Fruit fly (Drosophila melanogaster): ENCODE results near the gene CG33509.

The CG33509 gene

DNA sequence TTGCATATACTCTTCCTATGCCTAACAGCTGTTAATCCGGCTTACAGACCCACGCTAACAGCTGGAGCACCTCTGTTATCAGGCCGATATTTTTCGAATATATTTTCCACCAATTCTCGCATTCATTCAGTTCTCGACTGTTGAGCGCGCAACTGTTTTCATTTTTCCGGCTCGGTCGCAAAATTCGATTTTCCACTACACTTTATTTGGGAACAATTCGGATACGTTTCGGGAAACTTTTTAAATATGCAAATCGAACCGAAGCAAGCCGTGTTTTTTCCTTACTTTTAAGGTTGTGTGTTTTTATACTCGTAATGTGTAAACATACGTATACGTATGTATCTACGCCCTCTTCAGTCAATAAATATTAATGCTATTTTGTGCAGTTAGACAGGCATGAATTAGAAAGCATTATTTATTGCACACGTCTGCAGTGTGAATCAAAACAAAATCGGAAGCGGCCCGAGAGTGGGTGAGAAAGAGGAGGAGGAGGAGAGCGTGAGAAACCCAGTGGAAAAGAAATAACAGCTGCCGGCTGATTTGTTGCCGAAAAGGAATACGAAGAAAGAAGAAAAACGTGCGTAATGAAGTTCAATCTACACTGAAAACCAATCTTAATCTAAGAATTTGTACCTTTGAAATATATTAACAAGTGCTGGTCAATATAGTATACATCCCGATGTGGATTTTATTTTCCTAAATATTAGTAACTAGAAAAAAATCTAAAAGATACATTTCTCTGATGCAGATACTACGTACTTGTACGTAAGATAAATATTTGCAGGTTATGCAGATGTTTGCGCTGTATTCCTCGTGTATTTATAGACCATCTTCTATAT, 21.6 kb upstream of the CG33509 start (continued):
- peak; percentile 33 for TF ChIP-seq Ets65A (GFP tag)
- TF ChIP-seq zfh2 (GFP tag; optimal IDR thresholded peaks at IDR 0.05) = no peak
- TF ChIP-seq CG6272 (GFP tag; IDR thresholded peaks at IDR 0.05) = no peak
- TF ChIP-seq Kr (GFP tag; optimal IDR thresholded peaks at IDR 0.05) = no peak
- no peak for TF ChIP-seq Lpt (GFP tag; optimal IDR thresholded peaks at IDR 0.05)
- TF ChIP-seq CG11085 (GFP tag; IDR thresholded peaks at IDR 0.05) = no peak
- peak; percentile 50 for TF ChIP-seq Jarid2 (GFP tag; optimal IDR thresholded peaks at IDR 0.05)
- no peak for TF ChIP-seq bigmax (GFP tag; optimal IDR thresholded peaks at IDR 0.05)
- no peak for TF ChIP-seq B-H1 (GFP tag; IDR thresholded peaks at IDR 0.05)
- no peak for TF ChIP-seq Optix (GFP tag; IDR thresholded peaks at IDR 0.05)
- no peak for TF ChIP-seq CG6654 (GFP tag; optimal IDR thresholded peaks at IDR 0.05)
- TF ChIP-seq CG7271 (tag; optimal IDR thresholded peaks at IDR 0.05) = peak; percentile 37
- TF ChIP-seq CG14860 (GFP tag; IDR thresholded peaks at IDR 0.05; ENCODE audit: partially characterized antibody) = no peak
- TF ChIP-seq nmo (GFP tag; optimal IDR thresholded peaks at IDR 0.05) = peak; percentile 23
- no peak for TF ChIP-seq gsb-n (tag; optimal IDR thresholded peaks at IDR 0.05)
- no peak for TF ChIP-seq CG3163 (GFP tag; optimal IDR thresholded peaks at IDR 0.05)
- TF ChIP-seq cato (GFP tag; optimal IDR thresholded peaks at IDR 0.05; ENCODE audit: borderline replicate concordance) = no peak
- no peak for TF ChIP-seq CG11723 (GFP tag; optimal IDR thresholded peaks at IDR 0.05)
- no peak for TF ChIP-seq Lhr (GFP tag; optimal IDR thresholded peaks at IDR 0.05)
- no peak for TF ChIP-seq CG1647 (GFP tag; optimal IDR thresholded peaks at IDR 0.05)
- peak; percentile 26; the same call in 1 of the 2 replicates for TF ChIP-seq CG13287 (GFP tag; IDR thresholded peaks at IDR 0.05; ENCODE audit: partially characterized antibody)
- TF ChIP-seq CG3407 (GFP tag; optimal IDR thresholded peaks at IDR 0.05) = no peak
- no peak for TF ChIP-seq CG33557 (GFP tag; optimal IDR thresholded peaks at IDR 0.05)
- TF ChIP-seq CG11093 (GFP tag; IDR thresholded peaks at IDR 0.05) = no peak
- no peak for TF ChIP-seq gce (GFP tag; IDR thresholded peaks at IDR 0.05)
- TF ChIP-seq disco-r (GFP tag; optimal IDR thresholded peaks at IDR 0.05) = no peak
- no peak for TF ChIP-seq bcd (GFP tag; optimal IDR thresholded peaks at IDR 0.05)
- TF ChIP-seq CG2889 (GFP tag; IDR thresholded peaks at IDR 0.05) = no peak
- no peak for TF ChIP-seq CG13424 (tag; optimal IDR thresholded peaks at IDR 0.05)
- TF ChIP-seq CG15269 (tag; optimal IDR thresholded peaks at IDR 0.05) = no peak
- no peak for TF ChIP-seq tup (GFP tag; optimal IDR thresholded peaks at IDR 0.05)
- TF ChIP-seq CG14667 (GFP tag; IDR thresholded peaks at IDR 0.05) = no peak
- TF ChIP-seq Scr (GFP tag; IDR thresholded peaks at IDR 0.05; ENCODE audit: partially characterized antibody) = peak; percentile 49
- TF ChIP-seq psq (GFP tag; optimal IDR thresholded peaks at IDR 0.05) = peak; percentile 62
- TF ChIP-seq hbn (GFP tag; IDR thresholded peaks at IDR 0.05; ENCODE audit: partially characterized antibody) = no peak
- TF ChIP-seq Vsx1 (GFP tag; optimal IDR thresholded peaks at IDR 0.05) = no peak
- no peak for TF ChIP-seq CG10565 (GFP tag; optimal IDR thresholded peaks at IDR 0.05)
- TF ChIP-seq CG10147 (GFP tag; optimal IDR thresholded peaks at IDR 0.05) = peak; percentile 7
- no peak for TF ChIP-seq CG8089 (GFP tag; optimal IDR thresholded peaks at IDR 0.05)
- no peak for TF ChIP-seq Nf-YC (tag; optimal IDR thresholded peaks at IDR 0.05)
- no peak for TF ChIP-seq CG7745 (tag; optimal IDR thresholded peaks at IDR 0.05)
- no peak for TF ChIP-seq mam (GFP tag; optimal IDR thresholded peaks at IDR 0.05)
- TF ChIP-seq MTF-1 (GFP tag; optimal IDR thresholded peaks at IDR 0.05; ENCODE audit: borderline replicate concordance) = no peak
- TF ChIP-seq sisA (GFP tag; IDR thresholded peaks at IDR 0.05) = 0 out of 2 replicates have a peak, but pooled peaks have one; percentile 9
- TF ChIP-seq CG10267 (tag; optimal IDR thresholded peaks at IDR 0.05) = no peak
- no peak for TF ChIP-seq CG10274 (GFP tag; optimal IDR thresholded peaks at IDR 0.05)
- no peak for TF ChIP-seq gfzf (GFP tag; optimal IDR thresholded peaks at IDR 0.05)
- no peak for TF ChIP-seq gcm2 (GFP tag; optimal IDR thresholded peaks at IDR 0.05)
